Fruit fly (Drosophila melanogaster): Measurements from ENCODE around the gene Sirt7.
A peak's percentile ranks its signal among the peaks of the same experiment; 100 is the strongest.

Gene Sirt7

DNA sequence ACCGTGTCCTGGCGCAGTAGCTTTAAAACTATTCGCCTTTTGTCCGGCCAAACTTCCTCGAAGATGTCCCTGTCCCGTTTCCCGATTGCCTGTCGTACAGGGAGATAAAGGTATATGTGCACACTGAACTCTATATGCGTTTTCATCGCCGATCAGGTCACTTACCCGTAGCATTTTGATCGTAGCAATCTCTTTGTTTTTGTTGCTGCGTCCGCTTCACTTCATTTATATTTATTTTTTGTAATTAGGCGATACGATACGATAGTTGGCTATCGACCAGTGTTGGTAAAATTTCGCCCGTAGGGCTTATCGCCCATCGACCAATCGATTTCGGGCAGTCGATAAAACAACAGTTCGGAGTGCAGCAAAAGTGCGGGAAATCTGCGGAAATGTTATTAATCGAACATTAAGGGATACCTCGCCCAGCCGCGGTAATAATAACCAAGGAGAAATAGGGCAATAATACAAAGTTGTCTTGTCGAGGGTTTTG, 7.0 kb downstream of the Sirt7 start, which contains the start of the genes Cul5 and Bicra (continued):
- TF ChIP-seq Med (GFP tag) = peak; percentile 87
- no peak for TF ChIP-seq CG12236 (GFP tag; optimal IDR thresholded peaks at IDR 0.05)
- no peak for TF ChIP-seq tup (GFP tag; optimal IDR thresholded peaks at IDR 0.05)
- TF ChIP-seq Eip74EF (GFP tag; optimal IDR thresholded peaks at IDR 0.05) = no peak
- peak; percentile 91 for TF ChIP-seq CG14860 (GFP tag; IDR thresholded peaks at IDR 0.05; ENCODE audit: partially characterized antibody)
- no peak for TF ChIP-seq CG17612 (GFP tag; IDR thresholded peaks at IDR 0.05)
- no peak for TF ChIP-seq CrebB (tag; optimal IDR thresholded peaks at IDR 0.05)
- peak; percentile 4 for TF ChIP-seq sens (GFP tag)
- TF ChIP-seq onecut (GFP tag; IDR thresholded peaks at IDR 0.05) = no peak; the same call in 1 of the 2 replicates
- TF ChIP-seq mirr (GFP tag; optimal IDR thresholded peaks at IDR 0.05) = peak; percentile 4
- peak; percentile 9 for TF ChIP-seq CG33213 (GFP tag; optimal IDR thresholded peaks at IDR 0.05)
- TF ChIP-seq CG5180 (GFP tag; optimal IDR thresholded peaks at IDR 0.05) = no peak
- no peak for TF ChIP-seq gcm (GFP tag; optimal IDR thresholded peaks at IDR 0.05)
- peak; percentile 92 for TF ChIP-seq CG7963 (GFP tag; IDR thresholded peaks at IDR 0.05; ENCODE audit: partially characterized antibody)
- no peak for TF ChIP-seq sc (optimal IDR thresholded peaks at IDR 0.05)
- no peak for TF ChIP-seq sc (GFP tag; optimal IDR thresholded peaks at IDR 0.05)
- peak; percentile 86; the same call in 1 of the 3 replicates for TF ChIP-seq vnd (GFP tag; IDR thresholded peaks at IDR 0.05; ENCODE audit: partially characterized antibody)
- no peak for TF ChIP-seq CG8359 (GFP tag; optimal IDR thresholded peaks at IDR 0.05; ENCODE audit: borderline replicate concordance)
- no peak for TF ChIP-seq Drgx (GFP tag; IDR thresholded peaks at IDR 0.05)
- TF ChIP-seq amos (GFP tag; IDR thresholded peaks at IDR 0.05; ENCODE audit: partially characterized antibody) = peak; percentile 95
- no peak for TF ChIP-seq scrt (GFP tag; optimal IDR thresholded peaks at IDR 0.05)
- TF ChIP-seq CG2116 (GFP tag; optimal IDR thresholded peaks at IDR 0.05) = peak; percentile 63
- TF ChIP-seq gro (GFP tag; optimal IDR thresholded peaks at IDR 0.05) = peak; percentile 76
- peak; percentile 80 for TF ChIP-seq Sry-δ (GFP tag; optimal IDR thresholded peaks at IDR 0.05)
- peak; percentile 84; the same call in 2 of the 3 replicates for TF ChIP-seq knrl (GFP tag; IDR thresholded peaks at IDR 0.05; ENCODE audit: partially characterized antibody)
- TF ChIP-seq CG10267 (tag; optimal IDR thresholded peaks at IDR 0.05) = peak; percentile 96
- TF ChIP-seq Sin3A (optimal IDR thresholded peaks at IDR 0.05) = peak; percentile 84
- TF ChIP-seq emc (GFP tag; optimal IDR thresholded peaks at IDR 0.05) = no peak
- no peak for TF ChIP-seq Dfd (GFP tag; optimal IDR thresholded peaks at IDR 0.05)
- no peak for TF ChIP-seq run (tag; optimal IDR thresholded peaks at IDR 0.05)
- no peak for TF ChIP-seq Nf-YC (tag; optimal IDR thresholded peaks at IDR 0.05)
- TF ChIP-seq CG8478 (optimal IDR thresholded peaks at IDR 0.05) = no peak
- no peak for TF ChIP-seq CG2875 (GFP tag; optimal IDR thresholded peaks at IDR 0.05)
- TF ChIP-seq CG4360 (GFP tag; IDR thresholded peaks at IDR 0.05) = peak; percentile 48; the same call in 1 of the 2 replicates
- TF ChIP-seq grau (tag; optimal IDR thresholded peaks at IDR 0.05) = no peak
- peak; percentile 54 for TF ChIP-seq lbe (GFP tag; optimal IDR thresholded peaks at IDR 0.05)
- no peak for TF ChIP-seq Dip2 (GFP tag; IDR thresholded peaks at IDR 0.05)
- TF ChIP-seq CG17912 (GFP tag; optimal IDR thresholded peaks at IDR 0.05) = peak; percentile 41
- no peak for TF ChIP-seq gt (GFP tag; IDR thresholded peaks at IDR 0.05)
- TF ChIP-seq ap (GFP tag; IDR thresholded peaks at IDR 0.05) = no peak
- no peak for TF ChIP-seq CG3065 (GFP tag; optimal IDR thresholded peaks at IDR 0.05)
- TF ChIP-seq ham (GFP tag; IDR thresholded peaks at IDR 0.05) = no peak
- TF ChIP-seq Bteb2 (GFP tag; optimal IDR thresholded peaks at IDR 0.05) = peak; percentile 14
- no peak for TF ChIP-seq Gsc (GFP tag; IDR thresholded peaks at IDR 0.05)
- no peak for TF ChIP-seq CG14441 (GFP tag; IDR thresholded peaks at IDR 0.05)
- 0 out of 2 replicates have a peak, but pooled peaks have one; percentile 57 for TF ChIP-seq E2f2 (GFP tag; IDR thresholded peaks at IDR 0.05)
- TF ChIP-seq CG11456 (GFP tag; IDR thresholded peaks at IDR 0.05) = peak; percentile 3; the same call in 1 of the 3 replicates
- TF ChIP-seq Mrtf (GFP tag; IDR thresholded peaks at IDR 0.05) = no peak
- TF ChIP-seq inv (GFP tag; IDR thresholded peaks at IDR 0.05; ENCODE audit: partially characterized antibody) = peak; percentile 86; the same call in 1 of the 2 replicates
- peak; percentile 48 for TF ChIP-seq CG12659 (GFP tag; optimal IDR thresholded peaks at IDR 0.05)
- no peak for TF ChIP-seq Chrac-16 (GFP tag; optimal IDR thresholded peaks at IDR 0.05)

Measured in whole organism, embryonic.